Fruit fly (Drosophila melanogaster) whole organism, wandering third instar larva: ENCODE measurements around the gene CG43133.
A peak's percentile ranks its signal among the peaks of the same experiment; 100 is the strongest.

Source experiments
- Dfd ChIP-seq: fragments of >200 bp; optimal IDR thresholded peaks from 2 replicates; lab custom pipeline; 2017; ENCODE audit warnings: missing biosample characterization, missing genetic modification characterization
- GATAd ChIP-seq: sonication (Bioruptor generic); optimal IDR thresholded peaks from 2 replicates; lab custom pipeline; 2016; ENCODE audit warnings: missing biosample characterization, missing genetic modification characterization
- HLH106 ChIP-seq: fragments of 200-800 bp; optimal IDR thresholded peaks from 3 replicates; lab custom pipeline; 2019; ENCODE audit warnings: missing biosample characterization, mild to moderate bottlenecking, missing genetic modification characterization, moderate library complexity
- Hr83 ChIP-seq: fragments of 200-300 bp; sonication (Bioruptor generic); optimal IDR thresholded peaks from 2 replicates; lab custom pipeline; 2016; ENCODE audit warnings: missing biosample characterization, mild to moderate bottlenecking, missing genetic modification characterization, moderate library complexity; ENCODE audit not compliant: poor library complexity, severe bottlenecking
- Mio ChIP-seq: sonication (Bioruptor generic); optimal IDR thresholded peaks from 2 replicates; lab custom pipeline; 2016; ENCODE audit warnings: missing biosample characterization, missing genetic modification characterization
- N ChIP-seq: fragments of >200 bp; optimal IDR thresholded peaks from 2 replicates; lab custom pipeline; 2018; ENCODE audit warnings: missing biosample characterization, missing external identifiers, missing genetic modification characterization
- Vsx2 ChIP-seq: fragments of 200-300, 225-300 bp; sonication (Bioruptor generic); optimal IDR thresholded peaks from 2 replicates; lab custom pipeline; 2018; ENCODE audit warnings: missing biosample characterization, missing genetic modification characterization; ENCODE audit not compliant: partially characterized antibody
- br ChIP-seq: fragments of 200-800 bp; sonication (Bioruptor generic); optimal IDR thresholded peaks from 2 replicates; lab custom pipeline; 2016; ENCODE audit warnings: missing biosample characterization, missing genetic modification characterization
- brk ChIP-seq: fragments of 200-800 bp; sonication (Bioruptor generic); optimal IDR thresholded peaks from 2 replicates; lab custom pipeline; 2016; ENCODE audit warnings: missing biosample characterization, mild to moderate bottlenecking, missing genetic modification characterization
- dsf ChIP-seq: sonication (Bioruptor generic); optimal IDR thresholded peaks from 2 replicates; lab custom pipeline; 2016; ENCODE audit warnings: missing biosample characterization, missing genetic modification characterization, borderline replicate concordance
- jim ChIP-seq: fragments of 175-275, 200-325 bp; sonication (Bioruptor generic); optimal IDR thresholded peaks from 2 replicates; lab custom pipeline; 2016; ENCODE audit warnings: missing biosample characterization, mild to moderate bottlenecking, missing genetic modification characterization
- psq ChIP-seq: fragments of 200-800 bp; sonication (Bioruptor generic); optimal IDR thresholded peaks from 3 replicates; lab custom pipeline; 2017; ENCODE audit warnings: missing biosample characterization, mild to moderate bottlenecking, missing genetic modification characterization, moderate library complexity
- sv ChIP-seq: fragments of 200-800 bp; sonication (Bioruptor generic); optimal IDR thresholded peaks from 3 replicates; lab custom pipeline; 2016; ENCODE audit warnings: missing biosample characterization, missing genetic modification characterization
- usp ChIP-seq: fragments of >200 bp; optimal IDR thresholded peaks from 2 replicates; lab custom pipeline; 2017; ENCODE audit warnings: missing biosample characterization, missing genetic modification characterization

dm6 chrX:18092810-18093222, 37.2 kb downstream of the CG43133 start, which contains the start of gene RhoGAP16F:
- TF ChIP-seq usp (GFP tag; lab: Kevin White, UChicago) (no peak), Mio (GFP tag; lab: Kevin White, UChicago) (no peak), N (no peak), psq (GFP tag; lab: Kevin White, UChicago) (peak; percentile 74), dsf (GFP tag; lab: Kevin White, UChicago) (no peak), br (GFP tag; lab: Kevin White, UChicago) (peak; percentile 79), HLH106 (peak; percentile 84), jim (no peak), Vsx2 (no peak), sv (peak; percentile 85), Hr83 (GFP tag; lab: Kevin White, UChicago) (peak; percentile 7), GATAd (peak; percentile 34), brk (GFP tag; lab: Kevin White, UChicago) (no peak), Dfd (GFP tag; lab: Kevin White, UChicago) (no peak)
